Worm (Caenorhabditis elegans) whole organism, midembryonic: ENCODE results near the gene T02G5.7.

Source experiments
- T22C8.4 ChIP-seq: fragments of 200-800 bp; sonication (Bioruptor generic); IDR thresholded peaks from 2 replicates; pipeline ENCODE4 v1.3.6; 2022; ENCODE audit warnings: missing genetic modification characterization, missing compliant biosample characterization
- tab-1 ChIP-seq: fragments of 200-800 bp; sonication (Bioruptor generic); IDR thresholded peaks from 2 replicates; pipeline ENCODE4 v1.3.6; 2022; ENCODE audit warnings: missing genetic modification characterization, missing compliant biosample characterization

- no peak for TF ChIP-seq T22C8.4
- no peak for TF ChIP-seq tab-1 (GFP tag; lab: Robert Waterston, UW)
These were observed 3.2 kb upstream of the T02G5.7 start, which contains the start of gene kars-1 for ce11 chrII:7072315-7072589.
